Fruit fly (Drosophila melanogaster) whole organism, embryonic: ENCODE data around the gene CG7352.
A peak's percentile ranks its signal among the peaks of the same experiment; 100 is the strongest.

Experiments
- Adf1 ChIP-seq: fragments of 200-800 bp; sonication (Bioruptor generic); IDR thresholded peaks from 2 replicates; pipeline ENCODE4 v1.3.6; 2022; ENCODE audit warnings: missing biosample characterization, missing genetic modification characterization
- CG10209 ChIP-seq: fragments of 200-800 bp; sonication (Bioruptor generic); optimal IDR thresholded peaks from 3 replicates; lab custom pipeline; 2017; ENCODE audit warnings: missing biosample characterization, mild to moderate bottlenecking, missing genetic modification characterization, missing genetic modification reagents
- CG12942 ChIP-seq: fragments of 200-800 bp; sonication (Bioruptor generic); optimal IDR thresholded peaks from 3 replicates; lab custom pipeline; 2016; ENCODE audit warnings: missing biosample characterization, missing genetic modification characterization
- CG14860 ChIP-seq: fragments of 200-800 bp; sonication (Bioruptor generic); IDR thresholded peaks from 3 replicates; pipeline ENCODE4 v1.3.6; 2022; ENCODE audit warnings: missing biosample characterization, missing genetic modification characterization; ENCODE audit not compliant: partially characterized antibody
- CG17186 ChIP-seq: fragments of 200-800 bp; sonication (Bioruptor generic); optimal IDR thresholded peaks from 3 replicates; lab custom pipeline; 2017; ENCODE audit warnings: missing biosample characterization, missing genetic modification reagents, missing genetic modification characterization
- CG17328 ChIP-seq: fragments of 200-800 bp; sonication (Bioruptor generic); IDR thresholded peaks from 2 replicates; pipeline ENCODE4 v1.3.6; 2022; ENCODE audit warnings: missing biosample characterization, missing genetic modification characterization
- CG17385 ChIP-seq: fragments of 200-800 bp; sonication (Bioruptor generic); optimal IDR thresholded peaks from 3 replicates; lab custom pipeline; 2018; ENCODE audit warnings: missing biosample characterization, mild to moderate bottlenecking, missing genetic modification characterization
- CG30431 ChIP-seq: fragments of 200-800 bp; sonication (Bioruptor generic); optimal IDR thresholded peaks from 2 replicates; lab custom pipeline; 2017; ENCODE audit warnings: missing biosample characterization, missing genetic modification characterization
- CG31224 ChIP-seq: fragments of 200-800 bp; sonication (Bioruptor generic); IDR thresholded peaks from 2 replicates; pipeline ENCODE4 v1.3.6; 2022; ENCODE audit warnings: missing biosample characterization, missing genetic modification characterization
- CG31365 ChIP-seq: fragments of 200-800 bp; sonication (Bioruptor generic); optimal IDR thresholded peaks from 2 replicates; lab custom pipeline; 2018; ENCODE audit warnings: missing biosample characterization, mild to moderate bottlenecking, missing genetic modification characterization
- CG7839 ChIP-seq: fragments of 200-800 bp; sonication (Bioruptor generic); optimal IDR thresholded peaks from 3 replicates; lab custom pipeline; 2018; ENCODE audit warnings: missing biosample characterization, mild to moderate bottlenecking, missing genetic modification characterization, moderate library complexity
- CG8765 ChIP-seq: fragments of 200-800 bp; sonication (Bioruptor generic); IDR thresholded peaks from 2 replicates; pipeline ENCODE4 v1.3.6; 2022; ENCODE audit warnings: missing biosample characterization, missing genetic modification characterization
- CTCF ChIP-seq: fragments of 200-800 bp; sonication (Bioruptor generic); optimal IDR thresholded peaks from 2 replicates; lab custom pipeline; 2017; ENCODE audit warnings: missing biosample characterization, mild to moderate bottlenecking, missing genetic modification characterization, moderate library complexity
- D ChIP-seq, 2 experiments: fragments of 200-800 bp in 1 of 2; fragments of >200 bp in 1 of 2; sonication (Bioruptor generic) in 1 of 2; optimal IDR thresholded peaks; 2 replicates in 1 of 2; 3 replicates in 1 of 2; lab custom pipeline; 2017; ENCODE audit warnings: mild to moderate bottlenecking in 1 of 2, missing biosample characterization in 1 of 2, missing genetic modification characterization in 1 of 2, missing genetic modification reagents in 1 of 2
- Doc3 ChIP-seq: fragments of 200-800 bp; sonication (Bioruptor generic); IDR thresholded peaks from 3 replicates; pipeline ENCODE4 v1.3.6; 2022; ENCODE audit warnings: missing biosample characterization, missing genetic modification characterization; ENCODE audit not compliant: partially characterized antibody
- Ets65A ChIP-seq: fragments of 200-800 bp; sonication (Bioruptor generic); peaks from one replicate; lab custom pipeline; 2016; ENCODE audit warnings: missing biosample characterization, missing genetic modification characterization
- Hr78 ChIP-seq, 2 experiments: fragments of 200-800 bp in 1 of 2; fragments of >200 bp in 1 of 2; sonication (Bioruptor generic) in 1 of 2; optimal IDR thresholded peaks; 2 replicates each; lab custom pipeline; 2017 to 2019; ENCODE audit warnings: missing biosample characterization in 2 of 2, missing genetic modification characterization in 2 of 2, mild to moderate bottlenecking in 1 of 2, moderate library complexity in 1 of 2
- Lim3 ChIP-seq: fragments of 200-800 bp; sonication (Bioruptor generic); IDR thresholded peaks from 2 replicates; pipeline ENCODE4 v1.3.6; 2022; ENCODE audit warnings: missing biosample characterization, missing genetic modification characterization
- Med ChIP-seq: fragments of 200-800 bp; sonication (Bioruptor generic); peaks from one replicate; lab custom pipeline; 2016; ENCODE audit warnings: missing biosample characterization, missing genetic modification characterization, mild to moderate bottlenecking, inconsistent platforms, moderate library complexity
- NK7.1 ChIP-seq: fragments of 200-800 bp; sonication (Bioruptor generic); optimal IDR thresholded peaks from 3 replicates; lab custom pipeline; 2016; ENCODE audit warnings: missing biosample characterization, missing genetic modification characterization
- Optix ChIP-seq: fragments of 200-800 bp; sonication (Bioruptor generic); IDR thresholded peaks from 3 replicates; pipeline ENCODE4 v1.3.6; 2022; ENCODE audit warnings: missing biosample characterization, missing genetic modification characterization
- Sry-β ChIP-seq: fragments of 200-800 bp; sonication (Bioruptor generic); optimal IDR thresholded peaks from 2 replicates; lab custom pipeline; 2018; ENCODE audit warnings: missing biosample characterization, mild to moderate bottlenecking, missing genetic modification characterization, moderate library complexity
- Usf ChIP-seq: fragments of 200-800 bp; sonication (Bioruptor generic); optimal IDR thresholded peaks from 2 replicates; lab custom pipeline; 2017; ENCODE audit warnings: missing genotype, missing biosample characterization, missing genetic modification characterization
- Vsx1 ChIP-seq: fragments of 200-800 bp; sonication (Bioruptor generic); optimal IDR thresholded peaks from 2 replicates; lab custom pipeline; 2017; ENCODE audit warnings: missing biosample characterization, mild to moderate bottlenecking, missing genetic modification characterization, missing genetic modification reagents
- az2 ChIP-seq: fragments of 200-800 bp; sonication (Bioruptor generic); optimal IDR thresholded peaks from 3 replicates; lab custom pipeline; 2016; ENCODE audit warnings: missing biosample characterization, missing genetic modification characterization
- bcd ChIP-seq: fragments of 200-800 bp; sonication (Bioruptor generic); optimal IDR thresholded peaks from 2 replicates; lab custom pipeline; 2017; ENCODE audit warnings: missing biosample characterization, mild to moderate bottlenecking, missing genetic modification characterization
- cas ChIP-seq: fragments of 200-800 bp; sonication (Bioruptor generic); IDR thresholded peaks from 2 replicates; pipeline ENCODE4 v1.3.6; 2022; ENCODE audit warnings: missing biosample characterization, missing genetic modification characterization
- caup ChIP-seq: fragments of 200-800 bp; sonication (Bioruptor generic); optimal IDR thresholded peaks from 3 replicates; lab custom pipeline; 2017; ENCODE audit warnings: missing biosample characterization, mild to moderate bottlenecking, missing genetic modification characterization, moderate library complexity; ENCODE audit not compliant: severe bottlenecking
- cg ChIP-seq: fragments of 200-800 bp; sonication (Bioruptor generic); optimal IDR thresholded peaks from 3 replicates; lab custom pipeline; 2019; ENCODE audit warnings: missing biosample characterization, mild to moderate bottlenecking, missing genetic modification characterization, moderate library complexity
- ci ChIP-seq: fragments of 200-800 bp; sonication (Bioruptor generic); IDR thresholded peaks from 3 replicates; pipeline ENCODE4 v1.3.6; 2022; ENCODE audit warnings: missing biosample characterization, missing genetic modification characterization
- fd96Cb ChIP-seq: fragments of 200-800 bp; sonication (Bioruptor generic); optimal IDR thresholded peaks from 2 replicates; lab custom pipeline; 2018; ENCODE audit warnings: missing biosample characterization, mild to moderate bottlenecking, missing genetic modification characterization, moderate library complexity
- gfzf ChIP-seq: fragments of 200-800 bp; sonication (Bioruptor generic); optimal IDR thresholded peaks from 2 replicates; lab custom pipeline; 2016; ENCODE audit warnings: missing biosample characterization, mild to moderate bottlenecking, missing genetic modification characterization, moderate library complexity
- hbn ChIP-seq: fragments of 200-800 bp; sonication (Bioruptor generic); IDR thresholded peaks from 2 replicates; pipeline ENCODE4 v1.3.6; 2022; ENCODE audit warnings: missing biosample characterization, missing genetic modification characterization; ENCODE audit not compliant: partially characterized antibody
- maf-S ChIP-seq: fragments of 200-800 bp; sonication (Bioruptor generic); optimal IDR thresholded peaks from 2 replicates; lab custom pipeline; 2016; ENCODE audit warnings: missing biosample characterization, missing genetic modification characterization
- odd ChIP-seq: fragments of 200-800 bp; sonication (Bioruptor generic); optimal IDR thresholded peaks from 2 replicates; lab custom pipeline; 2017; ENCODE audit warnings: missing biosample characterization, mild to moderate bottlenecking, missing genetic modification characterization
- org-1 ChIP-seq: fragments of 200-800 bp; sonication (Bioruptor generic); optimal IDR thresholded peaks from 2 replicates; lab custom pipeline; 2017; ENCODE audit warnings: missing biosample characterization, missing genetic modification characterization
- peb ChIP-seq: fragments of 200-800 bp; sonication (Bioruptor generic); IDR thresholded peaks from 2 replicates; pipeline ENCODE4 v1.3.6; 2022; ENCODE audit warnings: missing biosample characterization, missing genetic modification characterization
- pfk ChIP-seq: fragments of 200-800 bp; sonication (Bioruptor generic); optimal IDR thresholded peaks from 2 replicates; lab custom pipeline; 2018; ENCODE audit warnings: missing biosample characterization, mild to moderate bottlenecking, missing genetic modification characterization, moderate library complexity
- pho ChIP-seq: fragments of 200-800 bp; sonication (Bioruptor generic); optimal IDR thresholded peaks from 2 replicates; lab custom pipeline; 2016; ENCODE audit warnings: missing biosample characterization, missing genetic modification characterization
- repo ChIP-seq: fragments of 200-800 bp; sonication (Bioruptor generic); optimal IDR thresholded peaks from 2 replicates; lab custom pipeline; 2016; ENCODE audit warnings: missing biosample characterization, missing genetic modification characterization
- ro ChIP-seq: fragments of 200-800 bp; sonication (Bioruptor generic); IDR thresholded peaks from 2 replicates; pipeline ENCODE4 v1.3.6; 2022; ENCODE audit warnings: missing biosample characterization, missing genetic modification characterization
- sens ChIP-seq: fragments of 200-800 bp; sonication (Bioruptor generic); peaks from one replicate; lab custom pipeline; 2016; ENCODE audit warnings: missing biosample characterization, missing genetic modification characterization
- sima ChIP-seq: fragments of 200-800 bp; sonication (Bioruptor generic); optimal IDR thresholded peaks from 2 replicates; lab custom pipeline; 2016; ENCODE audit warnings: missing biosample characterization, missing genetic modification characterization
- sisA ChIP-seq: fragments of 200-800 bp; sonication (Bioruptor generic); IDR thresholded peaks from 2 replicates; pipeline ENCODE4 v1.3.6; 2022; ENCODE audit warnings: missing biosample characterization, missing genetic modification characterization
- so ChIP-seq: fragments of 200-800 bp; sonication (Bioruptor generic); IDR thresholded peaks from 3 replicates; pipeline ENCODE4 v1.3.6; 2022; ENCODE audit warnings: missing biosample characterization, missing genetic modification characterization
- tin ChIP-seq: fragments of 200-800 bp; sonication (Bioruptor generic); optimal IDR thresholded peaks from 3 replicates; lab custom pipeline; 2016; ENCODE audit warnings: missing biosample characterization, missing genetic modification characterization
- wor ChIP-seq: fragments of 200-800 bp; sonication (Bioruptor generic); IDR thresholded peaks from 2 replicates; pipeline ENCODE4 v1.3.6; 2022; ENCODE audit warnings: missing biosample characterization, missing genetic modification characterization
- zen ChIP-seq: fragments of 200-800 bp; sonication (Bioruptor generic); optimal IDR thresholded peaks from 3 replicates; lab custom pipeline; 2018; ENCODE audit warnings: missing biosample characterization, mild to moderate bottlenecking, missing genetic modification characterization, moderate library complexity

The CG7352 gene

dm6 chr3R:8308515-8308959 is 38.8 kb upstream of the CG7352 start, which contains the start of gene tex (continued):
- no peak for TF ChIP-seq odd (GFP tag; lab: Kevin White, UChicago)
- TF ChIP-seq ro = no peak
- peak; percentile 29 for TF ChIP-seq org-1
- TF ChIP-seq NK7.1 (GFP tag; lab: Kevin White, UChicago) = peak; percentile 25
- TF ChIP-seq CG17186 (GFP tag; lab: Kevin White, UChicago) = peak; percentile 64
- TF ChIP-seq CG30431 (GFP tag; lab: Kevin White, UChicago) = no peak
- TF ChIP-seq repo (GFP tag; lab: Kevin White, UChicago) = no peak
- TF ChIP-seq sima (GFP tag; lab: Kevin White, UChicago) = no peak
- TF ChIP-seq gfzf = peak; percentile 95
- TF ChIP-seq zen = peak; percentile 6
- TF ChIP-seq CG17385 (GFP tag; lab: Kevin White, UChicago) = no peak
- no peak for TF ChIP-seq caup
- TF ChIP-seq Doc3 (GFP tag; lab: Robert Waterston, UW) = no peak
- no peak for TF ChIP-seq wor (GFP tag; lab: Robert Waterston, UW)
- TF ChIP-seq Usf (GFP tag; lab: Kevin White, UChicago) = no peak
- TF ChIP-seq tin = no peak
- TF ChIP-seq CG14860 (GFP tag; lab: Robert Waterston, UW) = no peak
- no peak for TF ChIP-seq CG10209
- TF ChIP-seq pfk (GFP tag; lab: Kevin White, UChicago) = no peak
- TF ChIP-seq so = no peak
- TF ChIP-seq, all 482 proteins: peak for 146

- TF ChIP-seq Med (peak; percentile 1), cas (GFP tag; lab: Robert Waterston, UW) (no peak), sisA (GFP tag; lab: Robert Waterston, UW) (no peak), cg (GFP tag; lab: Kevin White, UChicago) (no peak)
- TF ChIP-seq, all 482 proteins: peak for 1
These were observed 36.7 kb upstream of the CG7352 start, which contains the start of gene CG11693 for dm6 chr3R:8310678-8311077. Gene CG11693 (minus strand): TSS chr3R:8310778.

dm6 chr3R:8312037-8312436 is 35.3 kb upstream of the CG7352 start, which contains the start of the genes CG11694 and CG11698:
Gene CG11694 (minus strand): TSS chr3R:8312137.
Gene CG11698 (plus strand): TSS chr3R:8312188.
- TF ChIP-seq sens (GFP tag; lab: Kevin White, UChicago) = peak; percentile 52
- no peak for TF ChIP-seq CG31224 (GFP tag; lab: Robert Waterston, UW)

- no peak for TF ChIP-seq CG12942 (GFP tag; lab: Kevin White, UChicago)
- no peak for TF ChIP-seq CG7839 (tag; lab: Kevin White, UChicago)
- no peak for TF ChIP-seq Ets65A
- TF ChIP-seq peb = no peak
- TF ChIP-seq pho = no peak
- TF ChIP-seq Optix (GFP tag; lab: Robert Waterston, UW) = no peak
- no peak for TF ChIP-seq CG8765 (GFP tag; lab: Robert Waterston, UW)
- TF ChIP-seq D (optimal IDR thresholded peaks at IDR 0.05; lab: Kevin White, UChicago) = no peak
- no peak for TF ChIP-seq D (GFP tag; optimal IDR thresholded peaks at IDR 0.05; lab: Kevin White, UChicago)
- no peak for TF ChIP-seq CG17328 (GFP tag; lab: Robert Waterston, UW)
- TF ChIP-seq Sry-β = no peak
- no peak for TF ChIP-seq fd96Cb
- no peak for TF ChIP-seq Lim3 (GFP tag; lab: Robert Waterston, UW)
- no peak for TF ChIP-seq bcd (GFP tag; lab: Kevin White, UChicago)
- TF ChIP-seq hbn (GFP tag; lab: Robert Waterston, UW) = peak; percentile 87
- TF ChIP-seq Adf1 (GFP tag; lab: Robert Waterston, UW) = no peak
- no peak for TF ChIP-seq CTCF
- TF ChIP-seq ci (GFP tag; lab: Robert Waterston, UW) = 0 out of 3 replicates have a peak, but pooled peaks have one; percentile 20
- no peak for TF ChIP-seq maf-S (GFP tag; lab: Kevin White, UChicago)
- TF ChIP-seq az2 (GFP tag; lab: Kevin White, UChicago) = no peak
- no peak for TF ChIP-seq CG31365 (tag; lab: Kevin White, UChicago)
- TF ChIP-seq Vsx1 (GFP tag; lab: Kevin White, UChicago) = no peak
- no peak for TF ChIP-seq Hr78 (GFP tag; optimal IDR thresholded peaks at IDR 0.05; lab: Kevin White, UChicago)
These were observed 34.3 kb upstream of the CG7352 start, which contains the start of gene CG7483 for dm6 chr3R:8313038-8313437. Gene CG7483 (plus strand): TSS chr3R:8313208.
